Fruit fly (Drosophila melanogaster): ENCODE results near the gene CG10077.

The CG10077 gene

DNA sequence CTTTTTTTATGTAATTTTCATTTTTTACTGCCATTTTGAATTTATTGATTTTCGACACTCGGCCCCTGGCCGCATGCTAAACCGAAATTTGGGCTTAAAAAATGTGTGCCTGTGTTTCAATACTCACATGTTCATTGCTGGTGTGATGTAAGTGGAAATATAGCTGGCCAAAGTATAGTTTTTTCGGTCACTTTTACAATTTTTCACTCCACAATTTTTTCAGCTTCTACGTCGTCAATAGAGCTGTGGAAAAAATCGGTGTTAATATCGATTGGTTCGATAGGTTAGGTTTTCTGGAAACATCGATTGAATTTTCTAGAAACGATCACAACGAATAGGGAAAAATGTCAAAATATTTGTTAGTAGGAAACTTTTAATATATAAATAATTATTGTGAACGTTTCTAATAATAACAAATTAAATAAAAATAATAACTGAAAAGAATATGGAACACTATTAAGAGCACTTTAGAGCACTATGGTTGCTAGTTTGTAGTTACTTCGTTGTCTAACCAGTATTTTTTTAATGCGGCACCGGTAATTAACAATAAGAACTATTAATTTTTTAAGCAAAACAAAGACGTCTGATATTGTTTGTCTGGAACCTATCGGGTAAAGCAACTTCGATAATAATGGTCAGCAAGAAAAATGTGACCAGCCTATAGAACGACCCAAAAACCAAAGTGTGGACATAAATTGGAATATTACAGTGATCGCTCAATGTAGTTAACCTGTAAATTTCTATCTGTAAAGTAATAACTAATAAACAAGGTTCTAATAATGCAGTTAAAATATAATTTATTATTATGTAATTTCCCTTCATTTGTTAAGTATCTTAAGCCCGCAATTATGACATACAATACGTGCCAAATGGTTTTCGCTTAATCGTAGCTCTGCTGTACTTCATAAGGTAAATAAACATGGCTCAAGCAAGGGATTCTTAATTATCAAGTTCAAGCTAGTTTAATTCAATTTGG, at the start of gene CG10077, which contains the start of gene CG9948 (continued):
- TF ChIP-seq CG6254 (GFP tag; optimal IDR thresholded peaks at IDR 0.05) (peak; percentile 75), CG43689 (GFP tag; IDR thresholded peaks at IDR 0.05) (peak; percentile 64), Trl (optimal IDR thresholded peaks at IDR 0.05) (no peak), Trl (GFP tag; optimal IDR thresholded peaks at IDR 0.05) (peak; percentile 60), CG31365 (tag; optimal IDR thresholded peaks at IDR 0.05) (peak; percentile 57), CG2116 (GFP tag; optimal IDR thresholded peaks at IDR 0.05) (peak; percentile 78), Dref (GFP tag; IDR thresholded peaks at IDR 0.05) (peak; percentile 87), CG10274 (GFP tag; optimal IDR thresholded peaks at IDR 0.05) (peak; percentile 59), CG14014 (GFP tag; IDR thresholded peaks at IDR 0.05) (peak; percentile 94), seq (GFP tag; IDR thresholded peaks at IDR 0.05) (peak; percentile 79), CG18764 (GFP tag; optimal IDR thresholded peaks at IDR 0.05) (peak; percentile 64), sug (tag; optimal IDR thresholded peaks at IDR 0.05) (peak; percentile 87), CG17612 (GFP tag; IDR thresholded peaks at IDR 0.05) (peak; percentile 79), CG34224 (GFP tag; IDR thresholded peaks at IDR 0.05; ENCODE audit: partially characterized antibody) (peak; percentile 83; the same call in 2 of the 3 replicates), knrl (GFP tag; IDR thresholded peaks at IDR 0.05; ENCODE audit: partially characterized antibody) (peak; percentile 75; the same call in 2 of the 3 replicates), D (optimal IDR thresholded peaks at IDR 0.05) (no peak), D (GFP tag; optimal IDR thresholded peaks at IDR 0.05) (peak; percentile 76), CG6791 (GFP tag; IDR thresholded peaks at IDR 0.05; ENCODE audit: partially characterized antibody) (peak; percentile 80), vfl (GFP tag; optimal IDR thresholded peaks at IDR 0.05) (peak; percentile 66), CG1603 (tag; optimal IDR thresholded peaks at IDR 0.05) (peak; percentile 90), CG14860 (GFP tag; IDR thresholded peaks at IDR 0.05; ENCODE audit: partially characterized antibody) (peak; percentile 82), tgo (GFP tag; IDR thresholded peaks at IDR 0.05) (peak; percentile 91), CG13775 (GFP tag; optimal IDR thresholded peaks at IDR 0.05) (peak; percentile 85), ranshi (GFP tag; IDR thresholded peaks at IDR 0.05) (peak; percentile 91), Bteb2 (GFP tag; optimal IDR thresholded peaks at IDR 0.05) (peak; percentile 37), tap (tag; optimal IDR thresholded peaks at IDR 0.05) (peak; percentile 91), CG15269 (tag; optimal IDR thresholded peaks at IDR 0.05) (peak; percentile 93), Dfd (GFP tag; optimal IDR thresholded peaks at IDR 0.05) (no peak), Poxn (GFP tag; IDR thresholded peaks at IDR 0.05) (peak; percentile 66; the same call in 1 of the 2 replicates), CG32767 (GFP tag; IDR thresholded peaks at IDR 0.05) (peak; percentile 86), CG18476 (GFP tag; optimal IDR thresholded peaks at IDR 0.05) (peak; percentile 80), peb (GFP tag; IDR thresholded peaks at IDR 0.05) (peak; percentile 84), CG2889 (GFP tag; IDR thresholded peaks at IDR 0.05) (peak; percentile 80), scrt (GFP tag; optimal IDR thresholded peaks at IDR 0.05) (peak; percentile 65), nerfin-2 (GFP tag; IDR thresholded peaks at IDR 0.05; ENCODE audit: partially characterized antibody) (peak; percentile 76), Fer2 (tag; optimal IDR thresholded peaks at IDR 0.05) (peak; percentile 81), twi (tag; optimal IDR thresholded peaks at IDR 0.05) (peak; percentile 82), onecut (GFP tag; IDR thresholded peaks at IDR 0.05) (peak; percentile 96), CG16815 (GFP tag; optimal IDR thresholded peaks at IDR 0.05) (peak; percentile 82), bab2 (GFP tag; optimal IDR thresholded peaks at IDR 0.05) (peak; percentile 73), CG6854 (GFP tag; optimal IDR thresholded peaks at IDR 0.05) (peak; percentile 80), CG2875 (GFP tag; optimal IDR thresholded peaks at IDR 0.05) (peak; percentile 71), HLHmδ (GFP tag; optimal IDR thresholded peaks at IDR 0.05) (no peak), CG4707 (GFP tag; optimal IDR thresholded peaks at IDR 0.05) (peak; percentile 75), caup (GFP tag; optimal IDR thresholded peaks at IDR 0.05; ENCODE audit: severe bottlenecking) (peak; percentile 82), CG17328 (GFP tag; IDR thresholded peaks at IDR 0.05) (peak; percentile 93), Lim3 (GFP tag; IDR thresholded peaks at IDR 0.05) (peak; percentile 55), CG14710 (tag; optimal IDR thresholded peaks at IDR 0.05) (peak; percentile 89)

Data from whole organism, embryonic.